Worm (Caenorhabditis elegans): ENCODE results near the gene nlp-24.
A peak's percentile ranks its signal among the peaks of the same experiment; 100 is the strongest.

ce11 chrV:11610481-11610880, 5.7 kb upstream of the nlp-24 start, which contains the start of gene sas-5:
- 0 out of 2 replicates have a peak, but pooled peaks have one; percentile 9 for TF ChIP-seq php-3 (GFP tag; IDR thresholded peaks at IDR 0.05)
- no peak for TF ChIP-seq lsy-2 (tag; optimal IDR thresholded peaks at IDR 0.05)
- 0 out of 2 replicates have a peak, but pooled peaks have one; percentile 11 for TF ChIP-seq nhr-42 (GFP tag; IDR thresholded peaks at IDR 0.05)
- no peak for TF ChIP-seq nhr-11 (tag; optimal IDR thresholded peaks at IDR 0.05)
- TF ChIP-seq lir-3 (tag; optimal IDR thresholded peaks at IDR 0.05): no peak
- TF ChIP-seq ztf-7 (tag; optimal IDR thresholded peaks at IDR 0.05): peak; percentile 4
- TF ChIP-seq fkh-10 (GFP tag; optimal IDR thresholded peaks at IDR 0.05): no peak
- TF ChIP-seq skn-1 (tag; optimal IDR thresholded peaks at IDR 0.05): no peak
- TF ChIP-seq ZK337.2 (GFP tag; IDR thresholded peaks at IDR 0.05): no peak
- no peak for TF ChIP-seq Y48G9A.11 (GFP tag; IDR thresholded peaks at IDR 0.05)
- no peak for TF ChIP-seq snpc-4 (tag; optimal IDR thresholded peaks at IDR 0.05)
- TF ChIP-seq nhr-10 (tag; optimal IDR thresholded peaks at IDR 0.05): no peak
- TF ChIP-seq ama-1 (optimal IDR thresholded peaks at IDR 0.05): no peak
- peak; percentile 93 for TF ChIP-seq dpl-1 (GFP tag; optimal IDR thresholded peaks at IDR 0.05)
